Fruit fly (Drosophila melanogaster) whole organism, embryonic: ENCODE measurements around the gene Swip-1.

ENCODE experiments used
- BEAF-32 ChIP-seq: fragments of 200-800 bp; sonication (Bioruptor generic); optimal IDR thresholded peaks from 3 replicates; lab custom pipeline; 2017; ENCODE audit warnings: missing biosample characterization, missing genetic modification characterization, mild to moderate bottlenecking, moderate library complexity, missing genetic modification reagents
- CG12104 ChIP-seq: fragments of 200-800 bp; sonication (Bioruptor generic); optimal IDR thresholded peaks from 3 replicates; lab custom pipeline; 2016; ENCODE audit warnings: missing biosample characterization, missing genetic modification characterization
- CG12155 ChIP-seq: fragments of 200-800 bp; sonication (Bioruptor generic); optimal IDR thresholded peaks from 3 replicates; lab custom pipeline; 2016; ENCODE audit warnings: missing biosample characterization, missing genetic modification characterization
- CG13287 ChIP-seq: fragments of 200-800 bp; sonication (Bioruptor generic); IDR thresholded peaks from 2 replicates; pipeline ENCODE4 v1.3.6; 2022; ENCODE audit warnings: missing biosample characterization, missing genetic modification characterization; ENCODE audit not compliant: partially characterized antibody
- CG13424 ChIP-seq: fragments of 200-800 bp; sonication (Bioruptor generic); optimal IDR thresholded peaks from 2 replicates; lab custom pipeline; 2019; ENCODE audit warnings: missing biosample characterization, mild to moderate bottlenecking, missing genetic modification characterization, moderate library complexity
- CG14050 ChIP-seq: fragments of 200-800 bp; sonication (Bioruptor generic); IDR thresholded peaks from 3 replicates; pipeline ENCODE4 v1.3.6; 2022; ENCODE audit warnings: missing biosample characterization, missing genetic modification characterization
- CG15479 ChIP-seq: fragments of 200-800 bp; sonication (Bioruptor generic); optimal IDR thresholded peaks from 3 replicates; lab custom pipeline; 2019; ENCODE audit warnings: missing biosample characterization, mild to moderate bottlenecking, missing genetic modification characterization, moderate library complexity
- CG1647 ChIP-seq: fragments of 200-800 bp; sonication (Bioruptor generic); optimal IDR thresholded peaks from 3 replicates; lab custom pipeline; 2016; ENCODE audit warnings: missing biosample characterization, missing genetic modification characterization
- CG17328 ChIP-seq: fragments of 200-800 bp; sonication (Bioruptor generic); IDR thresholded peaks from 2 replicates; pipeline ENCODE4 v1.3.6; 2022; ENCODE audit warnings: missing biosample characterization, missing genetic modification characterization
- CG17612 ChIP-seq: fragments of 200-800 bp; sonication (Bioruptor generic); IDR thresholded peaks from 2 replicates; pipeline ENCODE4 v1.3.6; 2022; ENCODE audit warnings: missing biosample characterization, missing genetic modification characterization
- CG30403 ChIP-seq: fragments of 200-800 bp; sonication (Bioruptor generic); optimal IDR thresholded peaks from 3 replicates; lab custom pipeline; 2016; ENCODE audit warnings: missing biosample characterization, missing genetic modification characterization
- CG3065 ChIP-seq: fragments of 200-800 bp; sonication (Bioruptor generic); optimal IDR thresholded peaks from 2 replicates; lab custom pipeline; 2016; ENCODE audit warnings: missing biosample characterization, missing genetic modification characterization
- CG33213 ChIP-seq: fragments of 200-800 bp; sonication (Bioruptor generic); optimal IDR thresholded peaks from 3 replicates; lab custom pipeline; 2016; ENCODE audit warnings: missing biosample characterization, missing genetic modification characterization
- CG6791 ChIP-seq: fragments of 200-800 bp; sonication (Bioruptor generic); IDR thresholded peaks from 3 replicates; pipeline ENCODE4 v1.3.6; 2022; ENCODE audit warnings: missing biosample characterization, missing genetic modification characterization; ENCODE audit not compliant: partially characterized antibody
- CG7271 ChIP-seq: fragments of 200-800 bp; sonication (Bioruptor generic); optimal IDR thresholded peaks from 2 replicates; lab custom pipeline; 2018; ENCODE audit warnings: missing biosample characterization, mild to moderate bottlenecking, missing genetic modification characterization, moderate library complexity
- CG8359 ChIP-seq: fragments of 200-800 bp; sonication (Bioruptor generic); optimal IDR thresholded peaks from 2 replicates; lab custom pipeline; 2017; ENCODE audit warnings: missing biosample characterization, mild to moderate bottlenecking, missing genetic modification characterization, borderline replicate concordance
- CG8388 ChIP-seq: fragments of 200-800 bp; sonication (Bioruptor generic); optimal IDR thresholded peaks from 2 replicates; lab custom pipeline; 2019; ENCODE audit warnings: missing biosample characterization, mild to moderate bottlenecking, missing genetic modification characterization, moderate library complexity
- CG8478 ChIP-seq: fragments of >200 bp; optimal IDR thresholded peaks from 2 replicates; lab custom pipeline; 2018
- CG9727 ChIP-seq: fragments of 200-800 bp; sonication (Bioruptor generic); optimal IDR thresholded peaks from 3 replicates; lab custom pipeline; 2017; ENCODE audit warnings: missing biosample characterization, mild to moderate bottlenecking, missing genetic modification characterization
- CoRest ChIP-seq: fragments of 200-800 bp; sonication (Bioruptor generic); optimal IDR thresholded peaks from 3 replicates; lab custom pipeline; 2018; ENCODE audit warnings: missing biosample characterization, mild to moderate bottlenecking, missing genetic modification characterization, moderate library complexity
- Ets97D ChIP-seq: fragments of 200-800 bp; sonication (Bioruptor generic); optimal IDR thresholded peaks from 3 replicates; lab custom pipeline; 2016; ENCODE audit warnings: missing biosample characterization, missing genetic modification characterization
- Hand ChIP-seq: fragments of 200-800 bp; sonication (Bioruptor generic); optimal IDR thresholded peaks from 2 replicates; lab custom pipeline; 2017; ENCODE audit warnings: mild to moderate bottlenecking, missing biosample characterization, missing genetic modification reagents, missing genetic modification characterization
- Hey ChIP-seq: fragments of 200-800 bp; sonication (Bioruptor generic); optimal IDR thresholded peaks from 3 replicates; lab custom pipeline; 2018; ENCODE audit warnings: missing biosample characterization, mild to moderate bottlenecking, missing genetic modification characterization
- Hr3 ChIP-seq: fragments of 200-800 bp; sonication (Bioruptor generic); optimal IDR thresholded peaks from 3 replicates; lab custom pipeline; 2016; ENCODE audit warnings: missing biosample characterization, missing genetic modification characterization
- MBD-R2 ChIP-seq: fragments of 200-800 bp; sonication (Bioruptor generic); IDR thresholded peaks from 2 replicates; pipeline ENCODE4 v1.3.6; 2022; ENCODE audit warnings: missing biosample characterization, missing genetic modification characterization
- Nf-YA ChIP-seq: fragments of 200-800 bp; sonication (Bioruptor generic); IDR thresholded peaks from 2 replicates; pipeline ENCODE4 v1.3.6; 2022; ENCODE audit warnings: missing biosample characterization, missing genetic modification characterization
- Nf-YB ChIP-seq: fragments of 200-800 bp; sonication (Bioruptor generic); optimal IDR thresholded peaks from 3 replicates; lab custom pipeline; 2019; ENCODE audit warnings: missing biosample characterization, mild to moderate bottlenecking, missing genetic modification characterization, moderate library complexity
- Sox100B ChIP-seq: fragments of 200-800 bp; sonication (Bioruptor generic); optimal IDR thresholded peaks from 3 replicates; lab custom pipeline; 2018; ENCODE audit warnings: missing biosample characterization, mild to moderate bottlenecking, missing genetic modification characterization
- abd-A ChIP-seq: fragments of 200-800 bp; sonication (Bioruptor generic); optimal IDR thresholded peaks from 3 replicates; lab custom pipeline; 2019; ENCODE audit warnings: missing biosample characterization, mild to moderate bottlenecking, missing genetic modification characterization, moderate library complexity
- chif ChIP-seq, 2 experiments: fragments of 200-800 bp; sonication (Bioruptor generic); optimal IDR thresholded peaks; 3 replicates each; lab custom pipeline; 2016; ENCODE audit warnings: missing biosample characterization in 2 of 2, missing genetic modification characterization in 2 of 2
- dmrt11E ChIP-seq: fragments of 200-800 bp; sonication (Bioruptor generic); optimal IDR thresholded peaks from 3 replicates; lab custom pipeline; 2018; ENCODE audit warnings: missing biosample characterization, mild to moderate bottlenecking, missing genetic modification characterization, moderate library complexity
- fd3F ChIP-seq: fragments of 200-800 bp; sonication (Bioruptor generic); optimal IDR thresholded peaks from 2 replicates; lab custom pipeline; 2018; ENCODE audit warnings: missing biosample characterization, mild to moderate bottlenecking, missing genetic modification characterization, moderate library complexity
- ftz-f1 ChIP-seq: fragments of 200-800 bp; sonication (Bioruptor generic); optimal IDR thresholded peaks from 2 replicates; lab custom pipeline; 2016; ENCODE audit warnings: missing biosample characterization, missing genetic modification characterization
- insv ChIP-seq, 2 experiments: fragments of 200-800 bp; sonication (Bioruptor generic); optimal IDR thresholded peaks; 3 replicates each; lab custom pipeline; 2016 to 2018; ENCODE audit warnings: missing biosample characterization in 2 of 2, missing genetic modification characterization in 2 of 2
- kni ChIP-seq: fragments of 200-800 bp; sonication (Bioruptor generic); optimal IDR thresholded peaks from 3 replicates; lab custom pipeline; 2017; ENCODE audit warnings: mild to moderate bottlenecking, missing biosample characterization, missing genetic modification reagents, missing genetic modification characterization
- nau ChIP-seq: fragments of 200-800 bp; sonication (Bioruptor generic); optimal IDR thresholded peaks from 3 replicates; lab custom pipeline; 2017; ENCODE audit warnings: missing biosample characterization, mild to moderate bottlenecking, missing genetic modification characterization, missing genetic modification reagents
- nerfin-1 ChIP-seq: fragments of 200-800 bp; sonication (Bioruptor generic); optimal IDR thresholded peaks from 3 replicates; lab custom pipeline; 2019; ENCODE audit warnings: missing biosample characterization, mild to moderate bottlenecking, missing genetic modification characterization, moderate library complexity
- oc ChIP-seq: fragments of 200-800 bp; sonication (Bioruptor generic); optimal IDR thresholded peaks from 2 replicates; lab custom pipeline; 2018; ENCODE audit warnings: missing biosample characterization, mild to moderate bottlenecking, missing genetic modification characterization, moderate library complexity
- otp ChIP-seq: fragments of 200-800 bp; sonication (Bioruptor generic); IDR thresholded peaks from 3 replicates; pipeline ENCODE4, ENCODE4 v1.3.6; 2022; ENCODE audit warnings: missing biosample characterization, missing genetic modification characterization
- pan ChIP-seq, 4 experiments: fragments of >200 bp in 3 of 4; fragments of 200-800 bp in 1 of 4; sonication (Bioruptor generic) in 1 of 4; optimal IDR thresholded peaks in 3 of 4; IDR thresholded peaks in 1 of 4; 2 replicates each; pipeline versions ENCODE4 v1.3.6 to Lab custom; 2017 to 2022; ENCODE audit warnings: missing biosample characterization in 2 of 4, missing genetic modification characterization in 2 of 4, mixed read lengths in 1 of 4
- phol ChIP-seq: fragments of 200-800 bp; sonication (Bioruptor generic); optimal IDR thresholded peaks from 3 replicates; lab custom pipeline; 2018; ENCODE audit warnings: missing biosample characterization, mild to moderate bottlenecking, missing genetic modification characterization, moderate library complexity
- sens ChIP-seq: fragments of 200-800 bp; sonication (Bioruptor generic); peaks from one replicate; lab custom pipeline; 2016; ENCODE audit warnings: missing biosample characterization, missing genetic modification characterization
- slou ChIP-seq: fragments of 200-800 bp; sonication (Bioruptor generic); optimal IDR thresholded peaks from 3 replicates; lab custom pipeline; 2016; ENCODE audit warnings: missing biosample characterization, missing genetic modification characterization
- sqz ChIP-seq: fragments of 200-800 bp; sonication (Bioruptor generic); optimal IDR thresholded peaks from 3 replicates; lab custom pipeline; 2018; ENCODE audit warnings: missing biosample characterization, mild to moderate bottlenecking, missing genetic modification characterization
- sug ChIP-seq: fragments of 200-800 bp; optimal IDR thresholded peaks from 2 replicates; lab custom pipeline; 2019; ENCODE audit warnings: missing biosample characterization, mild to moderate bottlenecking, missing genetic modification characterization, moderate library complexity
- tin ChIP-seq: fragments of 200-800 bp; sonication (Bioruptor generic); optimal IDR thresholded peaks from 3 replicates; lab custom pipeline; 2016; ENCODE audit warnings: missing biosample characterization, missing genetic modification characterization
- tna ChIP-seq: fragments of 200-800 bp; sonication (Bioruptor generic); IDR thresholded peaks from 2 replicates; pipeline ENCODE4 v1.3.6; 2022; ENCODE audit warnings: missing biosample characterization, missing genetic modification characterization; ENCODE audit not compliant: partially characterized antibody
- wek ChIP-seq: fragments of 200-800 bp; sonication (Bioruptor generic); optimal IDR thresholded peaks from 3 replicates; lab custom pipeline; 2018; ENCODE audit warnings: missing biosample characterization, mild to moderate bottlenecking, missing genetic modification characterization, moderate library complexity

Swip-1 gene

DNA sequence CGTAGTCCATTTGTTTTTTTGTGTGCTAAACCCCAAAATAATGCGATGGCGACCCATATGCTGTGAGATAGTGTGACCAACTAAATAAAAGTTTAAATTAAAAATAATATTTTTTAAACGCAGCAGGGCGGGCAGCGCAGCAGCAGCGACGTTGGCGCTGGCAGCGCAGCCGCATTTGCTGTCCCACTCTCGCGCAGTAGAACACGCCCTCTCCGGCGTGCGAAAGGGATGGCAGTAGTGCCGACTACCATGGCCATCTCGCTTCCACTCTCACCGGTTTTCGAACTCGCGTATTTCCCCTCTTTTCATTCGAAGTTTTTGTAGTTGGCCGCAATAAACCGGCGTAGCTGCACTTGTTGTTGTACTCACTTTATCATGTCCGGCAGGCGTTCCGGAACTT, 51.0 kb downstream of the Swip-1 start (continued):
- peak; percentile 4 for TF ChIP-seq kni (GFP tag; lab: Kevin White, UChicago)
- peak; percentile 15 for TF ChIP-seq nerfin-1 (tag; lab: Kevin White, UChicago)
- peak; percentile 58 for TF ChIP-seq CoRest (tag; lab: Kevin White, UChicago)
- peak; percentile 37; the same call in 1 of the 3 replicates for TF ChIP-seq otp (GFP tag; lab: Robert Waterston, UW)
- TF ChIP-seq fd3F (GFP tag; lab: Kevin White, UChicago): no peak
- no peak for TF ChIP-seq CG12104
- TF ChIP-seq sens (GFP tag; lab: Kevin White, UChicago): peak; percentile 54
- TF ChIP-seq chif (GFP tag; optimal IDR thresholded peaks at IDR 0.05; lab: Kevin White, UChicago): no peak
- TF ChIP-seq Ets97D (GFP tag; lab: Kevin White, UChicago): peak; percentile 1
- TF ChIP-seq sug (tag; lab: Kevin White, UChicago): no peak
- TF ChIP-seq CG8388 (GFP tag; lab: Kevin White, UChicago): no peak
- no peak for TF ChIP-seq Hand (GFP tag; lab: Kevin White, UChicago)
- peak; percentile 30 for TF ChIP-seq CG3065 (GFP tag; lab: Kevin White, UChicago)
- no peak for TF ChIP-seq oc (tag; lab: Kevin White, UChicago)
- TF ChIP-seq pan (optimal IDR thresholded peaks at IDR 0.05; lab: Kevin White, UChicago): no peak
- TF ChIP-seq pan (GFP tag; optimal IDR thresholded peaks at IDR 0.05 in 1 of 2, IDR thresholded peaks at IDR 0.05 in 1 of 2): peak in 1 of 2 experiments; percentile 64
- peak; percentile 47; the same call in 1 of the 2 replicates for TF ChIP-seq CG13287 (GFP tag; lab: Robert Waterston, UW)
- peak; percentile 12 for TF ChIP-seq abd-A
- TF ChIP-seq CG30403 (GFP tag; lab: Kevin White, UChicago): no peak
- no peak for TF ChIP-seq CG15479 (GFP tag; lab: Kevin White, UChicago)
- TF ChIP-seq MBD-R2 (GFP tag; lab: Robert Waterston, UW): peak; percentile 25; the same call in 1 of the 2 replicates
- TF ChIP-seq ftz-f1: peak; percentile 42
- TF ChIP-seq, all 482 proteins: peak for 75

dm6 chr2L:18934588-18934987, 52.5 kb downstream of the Swip-1 start:
- peak; percentile 33; the same call in 1 of the 2 replicates for TF ChIP-seq CG17328 (GFP tag; lab: Robert Waterston, UW)
- TF ChIP-seq CG14050 (GFP tag; lab: Robert Waterston, UW): no peak
- TF ChIP-seq CG8359 (GFP tag; lab: Kevin White, UChicago): peak; percentile 5
- TF ChIP-seq phol: peak; percentile 84
- peak; percentile 5 for TF ChIP-seq wek
- TF ChIP-seq CG1647: no peak
- no peak for TF ChIP-seq slou (GFP tag; lab: Kevin White, UChicago)
- TF ChIP-seq Nf-YB (GFP tag; lab: Kevin White, UChicago): peak; percentile 34
- TF ChIP-seq CG8388 (GFP tag; lab: Kevin White, UChicago): no peak
- peak; percentile 41 for TF ChIP-seq CG9727 (GFP tag; lab: Kevin White, UChicago)
- TF ChIP-seq tna: no peak
- TF ChIP-seq CG6791 (GFP tag; lab: Robert Waterston, UW): no peak
- TF ChIP-seq BEAF-32 (GFP tag; lab: Kevin White, UChicago): no peak
- TF ChIP-seq Sox100B (GFP tag; lab: Kevin White, UChicago): peak; percentile 18
- peak in 1 of 2 experiments; percentile 3 for TF ChIP-seq insv (GFP tag; optimal IDR thresholded peaks at IDR 0.05; lab: Kevin White, UChicago)
- TF ChIP-seq sqz (GFP tag; lab: Kevin White, UChicago): peak; percentile 42
- no peak for TF ChIP-seq CG12155 (GFP tag; lab: Kevin White, UChicago)
- TF ChIP-seq CG8478 (lab: Kevin White, UChicago): no peak
- TF ChIP-seq dmrt11E: peak; percentile 23
- TF ChIP-seq CG13424 (tag; lab: Kevin White, UChicago): no peak
- no peak for TF ChIP-seq tin (GFP tag; lab: Kevin White, UChicago)
- no peak for TF ChIP-seq Hr3
- peak; percentile 82 for TF ChIP-seq CG7271 (tag; lab: Kevin White, UChicago)
- TF ChIP-seq CG33213 (GFP tag; lab: Kevin White, UChicago): no peak
- no peak for TF ChIP-seq Hey (tag; lab: Kevin White, UChicago)
- TF ChIP-seq CG17612: no peak
- TF ChIP-seq CG15479 (GFP tag; lab: Kevin White, UChicago): peak; percentile 22
- peak; percentile 51 for TF ChIP-seq sens (GFP tag; lab: Kevin White, UChicago)
- peak; percentile 5 for TF ChIP-seq nau
- TF ChIP-seq Nf-YA (GFP tag; lab: Robert Waterston, UW): 0 out of 2 replicates have a peak, but pooled peaks have one; percentile 20
